Worm (Caenorhabditis elegans) whole organism, L4 larva: ENCODE measurements around the gene ZK856.6.

ENCODE experiments used
- D1046.2 ChIP-seq: fragments of 200-800 bp; sonication (Bioruptor generic); IDR thresholded peaks from 2 replicates; pipeline ENCODE4 v1.3.6; 2022; ENCODE audit warnings: missing genetic modification characterization, missing compliant biosample characterization
- Y5F2A.4 ChIP-seq: fragments of 200-800 bp; sonication (Bioruptor generic); optimal IDR thresholded peaks from 2 replicates; lab custom pipeline; 2018; ENCODE audit warnings: mild to moderate bottlenecking, missing genetic modification characterization, missing compliant biosample characterization
- Y75B8A.6 ChIP-seq: fragments of 200-800 bp; sonication (Bioruptor generic); IDR thresholded peaks from 2 replicates; pipeline ENCODE4 v1.3.6; 2022; ENCODE audit warnings: missing genetic modification reagents, missing genetic modification characterization, missing compliant biosample characterization
- ZK546.5 ChIP-seq, 2 experiments: sonication (generic microtip); optimal IDR thresholded peaks; 2 replicates each; lab custom pipeline; 2017; ENCODE audit warnings: missing biosample characterization in 2 of 2, missing genetic modification characterization in 2 of 2
- aha-1 ChIP-seq: fragments of 150-350 bp; peaks from one replicate; lab custom pipeline; 2014; ENCODE audit warnings: missing biosample characterization, missing genetic modification characterization
- aly-2 ChIP-seq: sonication (generic microtip); optimal IDR thresholded peaks from 2 replicates; lab custom pipeline; 2018; ENCODE audit warnings: missing biosample characterization, missing genetic modification characterization
- ceh-20 ChIP-seq: fragments of 200-800 bp; sonication (Bioruptor generic); IDR thresholded peaks from 2 replicates; pipeline ENCODE4 v1.3.6; 2022; ENCODE audit warnings: missing genetic modification reagents, missing genetic modification characterization, missing compliant biosample characterization
- ceh-28 ChIP-seq: fragments of 150-350 bp; optimal IDR thresholded peaks from 2 replicates; lab custom pipeline; 2014; ENCODE audit warnings: missing biosample characterization, missing genetic modification reagents, missing genetic modification characterization
- ceh-32 ChIP-seq: sonication (generic microtip); optimal IDR thresholded peaks from 2 replicates; lab custom pipeline; 2016; ENCODE audit warnings: mild to moderate bottlenecking, missing genetic modification characterization, missing compliant biosample characterization; ENCODE audit not compliant: poor library complexity
- ces-1 ChIP-seq: fragments of 150-350 bp; sonication (generic microtip); optimal IDR thresholded peaks from 4 replicates; lab custom pipeline; 2014; ENCODE audit warnings: missing biosample characterization, missing genetic modification reagents, missing genetic modification characterization
- cey-2 ChIP-seq: sonication (generic microtip); optimal IDR thresholded peaks from 3 replicates; lab custom pipeline; 2017; ENCODE audit warnings: missing genetic modification characterization, mild to moderate bottlenecking, missing compliant biosample characterization, antibody characterized with exemption, borderline replicate concordance; ENCODE audit not compliant: insufficient read depth
- daf-8 ChIP-seq: fragments of 200-800 bp; sonication (Bioruptor generic); IDR thresholded peaks from 2 replicates; pipeline ENCODE4 v1.3.6; 2022; ENCODE audit warnings: missing genetic modification characterization, missing compliant biosample characterization
- dmd-6 ChIP-seq: fragments of 200-800 bp; sonication (Bioruptor generic); IDR thresholded peaks from 2 replicates; pipeline ENCODE4 v1.3.6; 2022; ENCODE audit warnings: missing genetic modification reagents, missing genetic modification characterization, missing compliant biosample characterization
- egl-43 ChIP-seq: fragments of 200-800 bp; sonication (Bioruptor generic); IDR thresholded peaks from 2 replicates; pipeline ENCODE4 v1.3.6; 2022; ENCODE audit warnings: missing genetic modification reagents, missing genetic modification characterization, missing compliant biosample characterization
- fos-1 ChIP-seq: fragments of 150-350 bp; optimal IDR thresholded peaks from 2 replicates; lab custom pipeline; 2014; ENCODE audit warnings: missing biosample characterization, missing genetic modification characterization
- gei-8 ChIP-seq: fragments of 200-800 bp; sonication (Bioruptor generic); optimal IDR thresholded peaks from 2 replicates; lab custom pipeline; 2018; ENCODE audit warnings: mild to moderate bottlenecking, missing genetic modification characterization, missing compliant biosample characterization
- hif-1 ChIP-seq, 2 experiments: sonication (generic microtip); optimal IDR thresholded peaks; 2 replicates each; lab custom pipeline; 2016 to 2017; ENCODE audit warnings: missing compliant biosample characterization in 2 of 2, missing genetic modification characterization in 2 of 2, missing genetic modification reagents in 2 of 2, missing genotype in 2 of 2, mild to moderate bottlenecking in 1 of 2
- hlh-30 ChIP-seq: sonication (generic microtip); optimal IDR thresholded peaks from 2 replicates; lab custom pipeline; 2017; ENCODE audit warnings: antibody characterized with exemption, mild to moderate bottlenecking, missing genetic modification characterization, missing compliant biosample characterization; ENCODE audit not compliant: insufficient read depth
- hmg-1.1 ChIP-seq: fragments of 200-800 bp; sonication (Bioruptor generic); IDR thresholded peaks from 2 replicates; pipeline ENCODE4 v1.3.6; 2022; ENCODE audit warnings: missing genetic modification reagents, missing genetic modification characterization, missing compliant biosample characterization
- jun-1 ChIP-seq: fragments of 150-350 bp; optimal IDR thresholded peaks from 2 replicates; lab custom pipeline; 2014; ENCODE audit warnings: missing biosample characterization, missing genetic modification reagents, missing genetic modification characterization
- lsy-2 ChIP-seq, 2 experiments: fragments of 150-350 bp in 1 of 2; sonication (generic microtip) in 1 of 2; optimal IDR thresholded peaks; 2 replicates each; lab custom pipeline; 2014 to 2017; ENCODE audit warnings: missing biosample characterization in 2 of 2, missing genetic modification characterization in 2 of 2
- madf-5 ChIP-seq, 2 experiments: fragments of 200-800 bp; sonication (Bioruptor generic); IDR thresholded peaks; 2 replicates each; pipeline ENCODE4 v1.3.6; 2022; ENCODE audit warnings: missing compliant biosample characterization in 2 of 2, missing genetic modification characterization in 2 of 2
- mdt-29 ChIP-seq: fragments of 200-800 bp; sonication (Bioruptor generic); IDR thresholded peaks from 2 replicates; pipeline ENCODE4 v1.3.6; 2022; ENCODE audit warnings: missing genetic modification reagents, missing genetic modification characterization, missing compliant biosample characterization
- mep-1 ChIP-seq: fragments of 150-350 bp; sonication (generic microtip); optimal IDR thresholded peaks from 3 replicates; lab custom pipeline; 2014; ENCODE audit warnings: missing biosample characterization, missing genetic modification characterization
- nhr-10 ChIP-seq: fragments of 150-350 bp; optimal IDR thresholded peaks from 2 replicates; lab custom pipeline; 2014; ENCODE audit warnings: missing biosample characterization, missing genetic modification characterization
- nhr-11 ChIP-seq: fragments of 150-350 bp; optimal IDR thresholded peaks from 2 replicates; lab custom pipeline; 2014; ENCODE audit warnings: missing biosample characterization, missing genetic modification characterization
- nhr-111 ChIP-seq: fragments of 200-800 bp; sonication (Bioruptor generic); optimal IDR thresholded peaks from 2 replicates; lab custom pipeline; 2018; ENCODE audit warnings: mild to moderate bottlenecking, missing genetic modification characterization, missing compliant biosample characterization
- nhr-28 ChIP-seq: fragments of 150-350 bp; optimal IDR thresholded peaks from 2 replicates; lab custom pipeline; 2014; ENCODE audit warnings: missing biosample characterization, missing genetic modification characterization
- nhr-42 ChIP-seq: fragments of 200-800 bp; sonication (Bioruptor generic); IDR thresholded peaks from 2 replicates; pipeline ENCODE4 v1.3.6; 2022; ENCODE audit warnings: missing genetic modification characterization, missing compliant biosample characterization
- pha-4 ChIP-seq, 2 experiments: fragments of 150-350 bp in 1 of 2; fragments of 200-800 bp in 1 of 2; sonication (Bioruptor generic) in 1 of 2; IDR thresholded peaks in 1 of 2; optimal IDR thresholded peaks in 1 of 2; 2 replicates each; pipeline versions ENCODE4 v1.3.6 to Lab custom; 2014 to 2022; ENCODE audit warnings: missing genetic modification characterization in 2 of 2, missing genetic modification reagents in 2 of 2, missing biosample characterization in 1 of 2, missing compliant biosample characterization in 1 of 2
- pqm-1 ChIP-seq: sonication (generic microtip); optimal IDR thresholded peaks from 2 replicates; lab custom pipeline; 2017; ENCODE audit warnings: missing biosample characterization, missing genetic modification characterization
- saeg-2 ChIP-seq: fragments of 200-800 bp; sonication (Bioruptor generic); IDR thresholded peaks from 2 replicates; pipeline ENCODE4 v1.3.6; 2022; ENCODE audit warnings: missing genetic modification reagents, missing genetic modification characterization, missing compliant biosample characterization
- skn-1 ChIP-seq: fragments of 150-350 bp; optimal IDR thresholded peaks from 2 replicates; lab custom pipeline; 2014; ENCODE audit warnings: missing biosample characterization, missing genetic modification characterization
- snpc-1.2 ChIP-seq: fragments of 200-800 bp; sonication (Bioruptor generic); IDR thresholded peaks from 2 replicates; pipeline ENCODE4 v1.3.6; 2022; ENCODE audit warnings: missing genetic modification reagents, missing genetic modification characterization, missing compliant biosample characterization
- snpc-4 ChIP-seq: fragments of 150-350 bp; optimal IDR thresholded peaks from 2 replicates; lab custom pipeline; 2014; ENCODE audit warnings: missing biosample characterization, missing genetic modification characterization
- spr-1 ChIP-seq: sonication (generic microtip); optimal IDR thresholded peaks from 2 replicates; lab custom pipeline; 2016; ENCODE audit warnings: mild to moderate bottlenecking, missing genetic modification characterization, missing compliant biosample characterization
- unc-62 ChIP-seq, 3 experiments: fragments of 150-350 bp in 1 of 3; sonication (generic microtip); optimal IDR thresholded peaks in 2 of 3; peaks in 1 of 3; 1 replicate in 1 of 3; 2 replicates in 2 of 3; lab custom pipeline; 2014 to 2017; ENCODE audit warnings: missing biosample characterization in 3 of 3, missing genetic modification characterization in 3 of 3, missing genetic modification reagents in 3 of 3, missing genotype in 1 of 3
- zfp-2 ChIP-seq: sonication (generic microtip); optimal IDR thresholded peaks from 2 replicates; lab custom pipeline; 2016; ENCODE audit warnings: mild to moderate bottlenecking, missing genetic modification characterization, missing compliant biosample characterization
- zfp-3 ChIP-seq: fragments of 200-800 bp; sonication (Bioruptor generic); conservative IDR thresholded peaks from 2 replicates; pipeline ENCODE4 v1.3.6; 2022; ENCODE audit warnings: missing genetic modification reagents, missing genetic modification characterization, missing compliant biosample characterization

Gene ZK856.6

DNA sequence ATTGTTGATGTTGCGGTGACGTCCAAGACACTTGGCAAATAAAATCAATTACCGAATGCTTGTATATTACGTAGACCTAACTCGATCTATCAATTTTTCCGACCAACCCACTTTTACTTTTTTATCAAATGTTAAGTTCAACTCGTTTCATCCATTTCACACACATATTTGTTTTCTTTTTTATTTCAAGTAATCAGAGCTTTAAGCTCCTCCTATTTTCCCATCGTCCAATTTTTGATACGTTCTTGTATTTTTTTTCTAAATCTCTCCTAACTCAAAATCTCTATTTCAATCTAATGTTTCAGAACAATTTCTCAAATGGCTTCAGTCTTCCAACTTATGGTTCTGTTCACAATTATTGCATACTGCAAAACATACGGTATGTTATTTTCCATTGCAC, at the start of gene ZK856.6:
TSS of gene ZK856.6 (plus strand) at position 301 of the 400 bp plus-strand sequence.
- TF ChIP-seq pha-4 (GFP tag; IDR thresholded peaks at IDR 0.05; lab: Robert Waterston, UW) (no peak), pha-4 (tag; optimal IDR thresholded peaks at IDR 0.05; lab: Kevin White, UChicago) (no peak), nhr-111 (GFP tag; lab: Kevin White, UChicago) (no peak), daf-8 (GFP tag; lab: Robert Waterston, UW) (no peak), saeg-2 (GFP tag; lab: Robert Waterston, UW) (no peak), spr-1 (no peak), gei-8 (GFP tag; lab: Kevin White, UChicago) (no peak), jun-1 (no peak), nhr-10 (tag; lab: Kevin White, UChicago) (no peak), pqm-1 (tag; lab: Kevin White, UChicago) (no peak), ceh-32 (tag; lab: Kevin White, UChicago) (no peak), hlh-30 (tag; lab: Kevin White, UChicago) (no peak), ces-1 (GFP tag; lab: Kevin White, UChicago) (no peak), aly-2 (no peak)

DNA sequence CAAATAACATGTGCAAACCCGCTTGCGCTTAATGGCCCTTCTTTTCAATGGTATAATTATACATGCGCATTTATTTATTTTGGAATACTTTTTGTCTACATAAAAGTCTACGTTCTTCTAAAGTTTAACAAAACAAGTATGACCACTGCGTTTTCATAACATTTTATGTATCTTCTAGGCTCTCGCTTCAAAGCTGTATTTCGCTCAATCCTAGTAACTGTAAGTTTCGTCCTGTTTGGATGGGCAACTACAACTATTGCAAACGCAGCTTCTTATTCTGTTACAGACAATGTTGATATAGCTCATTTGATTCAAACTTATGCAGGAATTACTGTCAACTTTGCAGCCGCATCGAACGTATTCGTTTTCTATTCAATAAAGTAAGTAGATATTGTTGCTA, 48.8 kb upstream of the ZK856.6 start, which contains the start of gene srsx-27:
TSS of gene srsx-27 (plus strand) at position 301 of the 400 bp plus-strand sequence.
- TF ChIP-seq skn-1 (tag; lab: Kevin White, UChicago) (no peak), fos-1 (no peak), D1046.2 (GFP tag; lab: Robert Waterston, UW) (no peak), snpc-1.2 (GFP tag; lab: Robert Waterston, UW) (no peak), hif-1 (tag; optimal IDR thresholded peaks at IDR 0.05; lab: Kevin White, UChicago) (no peak), egl-43 (no peak), zfp-3 (no peak)
- TF ChIP-seq, all 104 proteins: peak for 0

DNA sequence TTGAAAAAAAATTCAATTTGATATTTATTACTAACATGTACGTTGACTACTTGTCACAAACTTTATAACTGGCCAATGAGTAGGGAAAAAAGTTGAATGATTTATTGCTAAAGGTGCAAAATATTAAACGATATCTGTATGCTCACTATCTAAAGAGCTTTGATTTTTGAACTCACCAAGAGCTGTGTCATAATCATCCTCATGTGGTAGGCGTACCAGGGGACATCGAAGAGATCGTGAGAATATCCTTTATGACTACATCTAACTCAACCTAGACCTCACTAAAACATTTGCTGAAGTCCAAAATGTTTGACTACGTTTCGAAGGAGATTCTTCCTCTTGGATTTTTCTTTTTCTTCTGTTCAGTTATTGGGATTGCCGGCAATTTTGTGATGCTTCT, 46.2 kb upstream of the ZK856.6 start, which contains the start of gene srsx-28:
TSS of gene srsx-28 (plus strand) at position 301 of the 400 bp plus-strand sequence.
- no peak for TF ChIP-seq snpc-1.2 (GFP tag; lab: Robert Waterston, UW)
- peak in 1 of 2 experiments; percentile 57 for TF ChIP-seq unc-62 (GFP tag; optimal IDR thresholded peaks at IDR 0.05 in 1 of 2; lab: Kevin White, UChicago)
- TF ChIP-seq unc-62 (tag; optimal IDR thresholded peaks at IDR 0.05; lab: Kevin White, UChicago), result no peak

- TF ChIP-seq aly-2 (no peak), gei-8 (GFP tag; lab: Kevin White, UChicago) (no peak), aha-1 (tag; lab: Kevin White, UChicago) (peak; percentile 94)
- TF ChIP-seq, all 104 proteins: peak for 1
These were observed 45.4 kb upstream of the ZK856.6 start for ce11 chrV:10153076-10153475.

- TF ChIP-seq unc-62 (GFP tag; optimal IDR thresholded peaks at IDR 0.05 in 1 of 2; lab: Kevin White, UChicago), result no peak
- TF ChIP-seq unc-62 (tag; optimal IDR thresholded peaks at IDR 0.05; lab: Kevin White, UChicago), result no peak
- no peak for TF ChIP-seq lsy-2 (tag; optimal IDR thresholded peaks at IDR 0.05; lab: Kevin White, UChicago)
- TF ChIP-seq mdt-29 (GFP tag; lab: Robert Waterston, UW), result no peak
- TF ChIP-seq cey-2 (tag; lab: Kevin White, UChicago), result no peak
- no peak for TF ChIP-seq zfp-2 (tag; lab: Kevin White, UChicago)
- no peak for TF ChIP-seq nhr-11 (tag; lab: Kevin White, UChicago)
- TF ChIP-seq skn-1 (tag; lab: Kevin White, UChicago), result no peak
- TF ChIP-seq hlh-30 (tag; lab: Kevin White, UChicago), result no peak
These were observed 43.8 kb upstream of the ZK856.6 start, which contains the start of gene srsx-29 for ce11 chrV:10154698-10155097. srsx-29 (plus strand) TSS chrV:10154998.

- TF ChIP-seq ceh-20 (GFP tag; lab: Robert Waterston, UW) (no peak), madf-5 (GFP tag; IDR thresholded peaks at IDR 0.05; lab: Robert Waterston, UW) (no peak), nhr-42 (GFP tag; lab: Robert Waterston, UW) (no peak), zfp-3 (no peak), Y5F2A.4 (no peak), zfp-2 (tag; lab: Kevin White, UChicago) (no peak), snpc-4 (no peak), ceh-28 (tag; lab: Kevin White, UChicago) (no peak), ZK546.5 (tag; optimal IDR thresholded peaks at IDR 0.05; lab: Kevin White, UChicago) (no peak), mep-1 (tag; lab: Kevin White, UChicago) (no peak), dmd-6 (no peak), Y75B8A.6 (GFP tag; lab: Robert Waterston, UW) (no peak), ceh-32 (tag; lab: Kevin White, UChicago) (no peak), daf-8 (GFP tag; lab: Robert Waterston, UW) (no peak), hmg-1.1 (GFP tag; lab: Robert Waterston, UW) (no peak), nhr-28 (tag; lab: Kevin White, UChicago) (no peak)
These were observed 40.0 kb upstream of the ZK856.6 start, which contains the start of gene srsx-30 for ce11 chrV:10158528-10158927. srsx-30 (plus strand) TSS chrV:10158828.
